Worm (Caenorhabditis elegans) whole organism, L1 larva: Measurements from ENCODE around the gene srh-19.

Experiments
- C04F5.9 ChIP-seq: sonication (generic microtip); optimal IDR thresholded peaks from 2 replicates; lab custom pipeline; 2016; ENCODE audit warnings: missing genetic modification characterization, missing compliant biosample characterization
- C34B4.2 ChIP-seq: sonication (generic microtip); optimal IDR thresholded peaks from 2 replicates; lab custom pipeline; 2017; ENCODE audit warnings: mild to moderate bottlenecking, missing genetic modification characterization, missing compliant biosample characterization
- F16B12.6 ChIP-seq: fragments of 150-350 bp; optimal IDR thresholded peaks from 2 replicates; lab custom pipeline; 2014; ENCODE audit warnings: missing biosample characterization, missing genetic modification characterization
- aha-1 ChIP-seq: fragments of 150-350 bp; optimal IDR thresholded peaks from 2 replicates; lab custom pipeline; 2014; ENCODE audit warnings: missing biosample characterization, missing genetic modification characterization
- alr-1 ChIP-seq: fragments of 200-800 bp; sonication (Bioruptor generic); optimal IDR thresholded peaks from 2 replicates; lab custom pipeline; 2018; ENCODE audit warnings: borderline replicate concordance, mild to moderate bottlenecking, missing genetic modification characterization, missing compliant biosample characterization
- aly-2 ChIP-seq: fragments of 150-350 bp; optimal IDR thresholded peaks from 2 replicates; lab custom pipeline; 2014; ENCODE audit warnings: missing biosample characterization, missing genetic modification characterization
- ama-1 ChIP-seq: fragments of 150-350 bp; optimal IDR thresholded peaks from 2 replicates; lab custom pipeline; 2014
- ceh-63 ChIP-seq: fragments of 200-800 bp; sonication (Bioruptor generic); optimal IDR thresholded peaks from 2 replicates; lab custom pipeline; 2018; ENCODE audit warnings: mild to moderate bottlenecking, missing genetic modification characterization, missing compliant biosample characterization
- ceh-8 ChIP-seq: fragments of 200-800 bp; sonication (Bioruptor generic); optimal IDR thresholded peaks from 2 replicates; lab custom pipeline; 2018; ENCODE audit warnings: mild to moderate bottlenecking, missing genetic modification characterization, moderate library complexity, missing compliant biosample characterization
- ceh-82 ChIP-seq, 3 experiments: fragments of 150-350 bp in 1 of 3; sonication (generic microtip) in 2 of 3; optimal IDR thresholded peaks; 2 replicates each; lab custom pipeline; 2014 to 2017; ENCODE audit warnings: missing biosample characterization in 3 of 3, missing genetic modification characterization in 3 of 3
- ceh-88 ChIP-seq: fragments of 200-800 bp; sonication (Bioruptor generic); IDR thresholded peaks from 2 replicates; pipeline ENCODE4 v1.3.6; 2022; ENCODE audit warnings: missing genetic modification characterization, missing compliant biosample characterization
- efl-3 ChIP-seq: fragments of 200-800 bp; sonication (Bioruptor generic); optimal IDR thresholded peaks from 2 replicates; lab custom pipeline; 2018; ENCODE audit warnings: mild to moderate bottlenecking, missing genetic modification characterization, missing compliant biosample characterization
- egl-27 ChIP-seq, 2 experiments: fragments of 150-350 bp in 1 of 2; sonication (generic microtip); optimal IDR thresholded peaks; 3 replicates each; lab custom pipeline; 2017 to 2018; ENCODE audit warnings: missing biosample characterization in 2 of 2, missing genetic modification characterization in 2 of 2, missing genetic modification reagents in 2 of 2
- elt-2 ChIP-seq: sonication (generic microtip); optimal IDR thresholded peaks from 2 replicates; lab custom pipeline; 2016; ENCODE audit warnings: missing genetic modification characterization, mild to moderate bottlenecking, inconsistent platforms, missing compliant biosample characterization, missing genetic modification reagents
- fkh-10 ChIP-seq: sonication (generic microtip); optimal IDR thresholded peaks from 2 replicates; lab custom pipeline; 2017; ENCODE audit warnings: missing biosample characterization, missing genetic modification reagents, missing genetic modification characterization
- fkh-4 ChIP-seq: sonication (generic microtip); optimal IDR thresholded peaks from 2 replicates; lab custom pipeline; 2016; ENCODE audit warnings: missing compliant biosample characterization, missing genetic modification characterization, borderline replicate concordance
- fkh-8 ChIP-seq: sonication (generic microtip); optimal IDR thresholded peaks from 2 replicates; lab custom pipeline; 2016; ENCODE audit warnings: mild to moderate bottlenecking, missing genetic modification characterization, missing compliant biosample characterization
- fos-1 ChIP-seq: fragments of 150-350 bp; optimal IDR thresholded peaks from 2 replicates; lab custom pipeline; 2014; ENCODE audit warnings: missing biosample characterization, missing genetic modification characterization
- grh-1 ChIP-seq: fragments of 200-800 bp; sonication (Bioruptor generic); IDR thresholded peaks from 2 replicates; pipeline ENCODE4 v1.3.6; 2022; ENCODE audit warnings: missing genetic modification reagents, missing genetic modification characterization, missing compliant biosample characterization
- hpl-2 ChIP-seq: fragments of 150-350 bp; optimal IDR thresholded peaks from 2 replicates; lab custom pipeline; 2014; ENCODE audit warnings: missing biosample characterization, missing genetic modification reagents, missing genetic modification characterization
- irx-1 ChIP-seq: sonication (generic microtip); optimal IDR thresholded peaks from 2 replicates; lab custom pipeline; 2016; ENCODE audit warnings: missing genetic modification characterization, missing compliant biosample characterization
- isw-1 ChIP-seq: fragments of 200-800 bp; sonication (Bioruptor generic); IDR thresholded peaks from 2 replicates; pipeline ENCODE4 v1.3.6; 2022; ENCODE audit warnings: missing genetic modification characterization, missing compliant biosample characterization
- jun-1 ChIP-seq: fragments of 150-350 bp; optimal IDR thresholded peaks from 2 replicates; lab custom pipeline; 2014; ENCODE audit warnings: missing biosample characterization, missing genetic modification reagents, missing genetic modification characterization
- lin-13 ChIP-seq: fragments of 150-350 bp; optimal IDR thresholded peaks from 2 replicates; lab custom pipeline; 2014; ENCODE audit warnings: missing biosample characterization, missing genetic modification reagents, missing genetic modification characterization
- lin-14 ChIP-seq: fragments of 200-800 bp; sonication (Bioruptor generic); optimal IDR thresholded peaks from 2 replicates; lab custom pipeline; 2018; ENCODE audit warnings: mild to moderate bottlenecking, missing genetic modification characterization, moderate library complexity, missing compliant biosample characterization
- lin-35 ChIP-seq, 2 experiments: fragments of 150-350 bp; optimal IDR thresholded peaks; 2 replicates each; lab custom pipeline; 2014; ENCODE audit warnings: missing biosample characterization in 2 of 2, missing genetic modification characterization in 2 of 2, missing genetic modification reagents in 2 of 2
- lir-3 ChIP-seq: sonication (generic microtip); optimal IDR thresholded peaks from 2 replicates; lab custom pipeline; 2016; ENCODE audit warnings: mild to moderate bottlenecking, missing genetic modification characterization, moderate library complexity, missing compliant biosample characterization; ENCODE audit not compliant: poor library complexity
- mef-2 ChIP-seq: fragments of 150-350 bp; optimal IDR thresholded peaks from 2 replicates; lab custom pipeline; 2014; ENCODE audit warnings: missing biosample characterization, missing genetic modification characterization
- nhr-11 ChIP-seq: fragments of 150-350 bp; optimal IDR thresholded peaks from 2 replicates; lab custom pipeline; 2014; ENCODE audit warnings: missing biosample characterization, missing genetic modification characterization
- nhr-237 ChIP-seq: fragments of 150-350 bp; optimal IDR thresholded peaks from 2 replicates; lab custom pipeline; 2014; ENCODE audit warnings: missing biosample characterization, missing genetic modification characterization
- nhr-28 ChIP-seq: fragments of 150-350 bp; optimal IDR thresholded peaks from 2 replicates; lab custom pipeline; 2014; ENCODE audit warnings: missing biosample characterization, missing genetic modification characterization
- nhr-47 ChIP-seq: sonication (generic microtip); optimal IDR thresholded peaks from 2 replicates; lab custom pipeline; 2016; ENCODE audit warnings: mild to moderate bottlenecking, missing genetic modification characterization, moderate library complexity, missing compliant biosample characterization
- nhr-71 ChIP-seq: sonication (generic microtip); optimal IDR thresholded peaks from 2 replicates; lab custom pipeline; 2016; ENCODE audit warnings: mild to moderate bottlenecking, missing genetic modification characterization, moderate library complexity, missing compliant biosample characterization
- nhr-77 ChIP-seq: fragments of 150-350 bp; optimal IDR thresholded peaks from 2 replicates; lab custom pipeline; 2014; ENCODE audit warnings: missing biosample characterization, missing genetic modification characterization
- nhr-85 ChIP-seq: sonication (generic microtip); peaks from one replicate; lab custom pipeline; 2016; ENCODE audit warnings: missing genetic modification characterization, inconsistent platforms, missing compliant biosample characterization
- nhr-90 ChIP-seq: sonication (generic microtip); optimal IDR thresholded peaks from 2 replicates; lab custom pipeline; 2016; ENCODE audit warnings: mild to moderate bottlenecking, missing genetic modification characterization, missing compliant biosample characterization; ENCODE audit not compliant: poor library complexity
- pag-3 ChIP-seq: sonication (generic microtip); optimal IDR thresholded peaks from 2 replicates; lab custom pipeline; 2017; ENCODE audit warnings: missing genetic modification characterization, mild to moderate bottlenecking, missing compliant biosample characterization, antibody characterized with exemption, borderline replicate concordance; ENCODE audit not compliant: insufficient read depth
- pax-3 ChIP-seq: fragments of 200-800 bp; sonication (Bioruptor generic); optimal IDR thresholded peaks from 2 replicates; lab custom pipeline; 2018; ENCODE audit warnings: mild to moderate bottlenecking, missing genetic modification characterization, moderate library complexity, missing compliant biosample characterization
- pqm-1 ChIP-seq: sonication (generic microtip); optimal IDR thresholded peaks from 3 replicates; lab custom pipeline; 2017; ENCODE audit warnings: missing biosample characterization, missing genetic modification characterization
- rnt-1 ChIP-seq: sonication (generic microtip); optimal IDR thresholded peaks from 2 replicates; lab custom pipeline; 2016; ENCODE audit warnings: mild to moderate bottlenecking, missing genetic modification characterization, moderate library complexity, missing compliant biosample characterization
- snpc-4 ChIP-seq: fragments of 150-350 bp; optimal IDR thresholded peaks from 2 replicates; lab custom pipeline; 2014; ENCODE audit warnings: missing biosample characterization, missing genetic modification characterization
- snu-23 ChIP-seq: sonication (generic microtip); optimal IDR thresholded peaks from 2 replicates; lab custom pipeline; 2016; ENCODE audit warnings: missing genetic modification characterization, missing compliant biosample characterization
- sox-4 ChIP-seq: sonication (generic microtip); optimal IDR thresholded peaks from 2 replicates; lab custom pipeline; 2016; ENCODE audit warnings: missing genetic modification characterization, missing compliant biosample characterization
- sup-37 ChIP-seq: fragments of 200-800 bp; sonication (Bioruptor generic); optimal IDR thresholded peaks from 2 replicates; lab custom pipeline; 2018; ENCODE audit warnings: mild to moderate bottlenecking, missing genetic modification characterization, missing compliant biosample characterization
- swsn-7 ChIP-seq: sonication (generic microtip); optimal IDR thresholded peaks from 2 replicates; lab custom pipeline; 2016; ENCODE audit warnings: missing genetic modification characterization, missing compliant biosample characterization
- unc-130 ChIP-seq: fragments of 150-350 bp; optimal IDR thresholded peaks from 2 replicates; lab custom pipeline; 2017; ENCODE audit warnings: missing biosample characterization, missing genetic modification characterization, inconsistent platforms
- unc-62 ChIP-seq: fragments of 150-350 bp; optimal IDR thresholded peaks from 2 replicates; lab custom pipeline; 2014; ENCODE audit warnings: missing biosample characterization, missing genetic modification reagents, missing genetic modification characterization
- unc-86 ChIP-seq: sonication (generic microtip); optimal IDR thresholded peaks from 2 replicates; lab custom pipeline; 2016; ENCODE audit warnings: missing genetic modification characterization, missing compliant biosample characterization
- vab-15 ChIP-seq: sonication (generic microtip); optimal IDR thresholded peaks from 2 replicates; lab custom pipeline; 2017; ENCODE audit warnings: missing genotype, mild to moderate bottlenecking, missing genetic modification characterization, missing compliant biosample characterization
- xbp-1 ChIP-seq: sonication (generic microtip); optimal IDR thresholded peaks from 2 replicates; lab custom pipeline; 2016; ENCODE audit warnings: missing genetic modification characterization, missing compliant biosample characterization
- ztf-11 ChIP-seq, 2 experiments: sonication (generic microtip); optimal IDR thresholded peaks; 2 replicates each; lab custom pipeline; 2016 to 2017; ENCODE audit warnings: missing genetic modification characterization in 2 of 2, missing biosample characterization in 1 of 2, missing compliant biosample characterization in 1 of 2
- ztf-4 ChIP-seq: fragments of 150-350 bp; optimal IDR thresholded peaks from 2 replicates; lab custom pipeline; 2014; ENCODE audit warnings: missing biosample characterization, missing genetic modification characterization

The srh-19 gene

DNA sequence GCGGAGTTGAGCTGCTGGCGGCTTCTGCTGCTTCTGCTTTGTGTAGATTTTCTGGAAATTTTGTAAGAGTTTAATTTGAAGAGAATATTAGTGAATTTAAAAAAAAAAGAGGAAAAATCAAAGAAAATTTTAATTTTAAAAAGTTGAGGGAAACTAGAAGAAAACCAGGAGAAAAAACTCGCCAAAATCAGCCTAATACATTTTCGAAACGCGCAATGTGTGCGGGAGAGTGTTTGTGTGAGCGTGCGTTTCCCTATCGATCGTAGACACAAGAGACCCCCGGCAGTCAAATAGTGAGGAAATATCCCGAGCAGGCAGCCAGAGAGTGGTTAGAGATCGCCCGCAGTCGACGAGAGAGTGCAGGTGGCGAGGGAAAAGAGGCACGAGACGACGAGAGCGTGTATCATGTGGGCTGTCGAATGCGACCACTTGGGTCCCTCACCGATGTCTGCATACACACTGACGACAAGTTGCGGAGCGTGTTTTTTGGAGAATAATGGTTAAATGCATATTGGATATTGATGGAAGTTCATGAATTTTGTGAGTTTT is 33.7 kb downstream of the srh-19 start, which contains the start of gene zfp-3 (continued):
- peak; percentile 81 for TF ChIP-seq nhr-237
- no peak for TF ChIP-seq alr-1 (tag; lab: Kevin White, UChicago)
- peak; percentile 95 for TF ChIP-seq rnt-1 (tag; lab: Kevin White, UChicago)
- peak; percentile 55 for TF ChIP-seq unc-130
- TF ChIP-seq nhr-11 (tag; lab: Kevin White, UChicago): peak; percentile 83
- peak; percentile 95 for TF ChIP-seq nhr-77 (tag; lab: Kevin White, UChicago)
- TF ChIP-seq fkh-8 (tag; lab: Kevin White, UChicago): peak; percentile 98
- peak; percentile 36 to 90 for TF ChIP-seq egl-27 (tag; optimal IDR thresholded peaks at IDR 0.05; lab: Kevin White, UChicago)
- TF ChIP-seq irx-1 (tag; lab: Kevin White, UChicago): peak; percentile 88
- peak; percentile 89 for TF ChIP-seq lir-3 (tag; lab: Kevin White, UChicago)
- peak; percentile 82 for TF ChIP-seq elt-2 (tag; lab: Kevin White, UChicago)
- peak; percentile 97 for TF ChIP-seq nhr-47 (tag; lab: Kevin White, UChicago)
- TF ChIP-seq lin-35 (GFP tag; optimal IDR thresholded peaks at IDR 0.05; lab: Kevin White, UChicago): peak; percentile 86 to 90
- peak; percentile 91 for TF ChIP-seq grh-1 (GFP tag; lab: Robert Waterston, UW)
- peak; percentile 93 for TF ChIP-seq lin-13 (GFP tag; lab: Kevin White, UChicago)
- peak; percentile 86 for TF ChIP-seq fkh-10 (GFP tag; lab: Kevin White, UChicago)
- peak; percentile 97 for TF ChIP-seq ztf-4 (tag; lab: Kevin White, UChicago)
- TF ChIP-seq ztf-11 (tag; optimal IDR thresholded peaks at IDR 0.05; lab: Kevin White, UChicago): peak in 1 of 2 experiments; percentile 86
- TF ChIP-seq lin-14: peak; percentile 99
- peak; percentile 76 for TF ChIP-seq sup-37
- peak; percentile 98 for TF ChIP-seq swsn-7 (tag; lab: Kevin White, UChicago)
- TF ChIP-seq fos-1 (tag; lab: Kevin White, UChicago): peak; percentile 95
- no peak for TF ChIP-seq pag-3 (tag; lab: Kevin White, UChicago)
- TF ChIP-seq ama-1: peak; percentile 58
- peak; percentile 81 to 96 (median 94) for TF ChIP-seq ceh-82 (tag; optimal IDR thresholded peaks at IDR 0.05; lab: Kevin White, UChicago)
- TF ChIP-seq F16B12.6 (tag; lab: Kevin White, UChicago): peak; percentile 96
- peak; percentile 59 for TF ChIP-seq unc-62 (GFP tag; lab: Kevin White, UChicago)
- peak; percentile 88 for TF ChIP-seq ceh-88 (GFP tag; lab: Robert Waterston, UW)
- TF ChIP-seq aly-2 (tag; lab: Kevin White, UChicago): peak; percentile 89
- no peak for TF ChIP-seq efl-3 (GFP tag; lab: Kevin White, UChicago)
- TF ChIP-seq ceh-8 (GFP tag; lab: Kevin White, UChicago): peak; percentile 88
- TF ChIP-seq aha-1 (tag; lab: Kevin White, UChicago): peak; percentile 92
- TF ChIP-seq vab-15 (tag; lab: Kevin White, UChicago): peak; percentile 58
- peak; percentile 99 for TF ChIP-seq snu-23 (GFP tag; lab: Kevin White, UChicago)
- TF ChIP-seq nhr-71 (tag; lab: Kevin White, UChicago): peak; percentile 99
- peak; percentile 85 for TF ChIP-seq sox-4 (tag; lab: Kevin White, UChicago)
- TF ChIP-seq isw-1: peak; percentile 91
- TF ChIP-seq jun-1 (tag; lab: Kevin White, UChicago): peak; percentile 96
- peak; percentile 96 for TF ChIP-seq unc-86 (tag; lab: Kevin White, UChicago)
- peak; percentile 81 for TF ChIP-seq hpl-2
- TF ChIP-seq xbp-1: peak; percentile 96
- TF ChIP-seq C34B4.2 (tag; lab: Kevin White, UChicago): no peak
- TF ChIP-seq C04F5.9 (tag; lab: Kevin White, UChicago): peak; percentile 72
- TF ChIP-seq fkh-4 (tag; lab: Kevin White, UChicago): peak; percentile 35
- TF ChIP-seq snpc-4 (tag; lab: Kevin White, UChicago): peak; percentile 84
- peak; percentile 97 for TF ChIP-seq nhr-85 (tag; lab: Kevin White, UChicago)
- TF ChIP-seq pax-3 (tag; lab: Kevin White, UChicago): peak; percentile 92
- TF ChIP-seq nhr-28 (tag; lab: Kevin White, UChicago): no peak
- TF ChIP-seq mef-2: peak; percentile 78
- peak; percentile 95 for TF ChIP-seq nhr-90 (tag; lab: Kevin White, UChicago)
- TF ChIP-seq pqm-1 (tag; lab: Kevin White, UChicago): peak; percentile 54
- no peak for TF ChIP-seq ceh-63 (GFP tag; lab: Kevin White, UChicago)
